Fruit fly (Drosophila melanogaster) whole organism, embryonic: ENCODE data around the gene RpL37A.

Experiments
- Atf3 ChIP-seq: fragments of 200-800 bp; sonication (Bioruptor generic); optimal IDR thresholded peaks from 3 replicates; lab custom pipeline; 2016; ENCODE audit warnings: missing biosample characterization, missing genetic modification characterization
- CG10321 ChIP-seq: fragments of 200-800 bp; sonication (Bioruptor generic); IDR thresholded peaks from 2 replicates; pipeline ENCODE4 v1.3.6; 2022; ENCODE audit warnings: missing biosample characterization, missing genetic modification characterization
- CG11560 ChIP-seq: fragments of 200-800 bp; sonication (Bioruptor generic); IDR thresholded peaks from 3 replicates; pipeline ENCODE4 v1.3.6; 2022; ENCODE audit warnings: missing biosample characterization, missing genetic modification characterization
- CG12744 ChIP-seq: fragments of 200-800 bp; sonication (Bioruptor generic); optimal IDR thresholded peaks from 2 replicates; lab custom pipeline; 2016; ENCODE audit warnings: missing biosample characterization, missing genetic modification characterization
- CG12942 ChIP-seq: fragments of 200-800 bp; sonication (Bioruptor generic); optimal IDR thresholded peaks from 3 replicates; lab custom pipeline; 2016; ENCODE audit warnings: missing biosample characterization, missing genetic modification characterization
- CG13296 ChIP-seq: fragments of 200-800 bp; sonication (Bioruptor generic); optimal IDR thresholded peaks from 3 replicates; lab custom pipeline; 2018; ENCODE audit warnings: missing biosample characterization, mild to moderate bottlenecking, missing genetic modification characterization
- CG14050 ChIP-seq: fragments of 200-800 bp; sonication (Bioruptor generic); IDR thresholded peaks from 3 replicates; pipeline ENCODE4 v1.3.6; 2022; ENCODE audit warnings: missing biosample characterization, missing genetic modification characterization
- CG14860 ChIP-seq: fragments of 200-800 bp; sonication (Bioruptor generic); IDR thresholded peaks from 3 replicates; pipeline ENCODE4 v1.3.6; 2022; ENCODE audit warnings: missing biosample characterization, missing genetic modification characterization; ENCODE audit not compliant: partially characterized antibody
- CG16815 ChIP-seq: fragments of 200-800 bp; sonication (Bioruptor generic); optimal IDR thresholded peaks from 3 replicates; lab custom pipeline; 2017; ENCODE audit warnings: missing biosample characterization, mild to moderate bottlenecking, missing genetic modification characterization
- CG17829 ChIP-seq: fragments of 200-800 bp; optimal IDR thresholded peaks from 2 replicates; lab custom pipeline; 2019; ENCODE audit warnings: missing biosample characterization, mild to moderate bottlenecking, missing genetic modification characterization, moderate library complexity
- CG18599 ChIP-seq: fragments of 200-800 bp; sonication (Bioruptor generic); optimal IDR thresholded peaks from 3 replicates; lab custom pipeline; 2017; ENCODE audit warnings: missing biosample characterization, missing genetic modification characterization, mild to moderate bottlenecking, moderate library complexity, missing genetic modification reagents
- CG18619 ChIP-seq: fragments of 200-800 bp; sonication (Bioruptor generic); optimal IDR thresholded peaks from 3 replicates; lab custom pipeline; 2017; ENCODE audit warnings: missing biosample characterization, mild to moderate bottlenecking, missing genetic modification characterization
- CG2120 ChIP-seq: fragments of 200-800 bp; sonication (Bioruptor generic); optimal IDR thresholded peaks from 3 replicates; lab custom pipeline; 2016; ENCODE audit warnings: missing biosample characterization, missing genetic modification characterization
- CG33213 ChIP-seq: fragments of 200-800 bp; sonication (Bioruptor generic); optimal IDR thresholded peaks from 3 replicates; lab custom pipeline; 2016; ENCODE audit warnings: missing biosample characterization, missing genetic modification characterization
- CG5953 ChIP-seq: fragments of 200-800 bp; sonication (Bioruptor generic); IDR thresholded peaks from 2 replicates; pipeline ENCODE4 v1.3.6; 2022; ENCODE audit warnings: missing biosample characterization, missing genetic modification characterization
- CG6654 ChIP-seq: fragments of 200-800 bp; sonication (Bioruptor generic); optimal IDR thresholded peaks from 2 replicates; lab custom pipeline; 2017; ENCODE audit warnings: missing biosample characterization, mild to moderate bottlenecking, missing genetic modification characterization
- CG6689 ChIP-seq: fragments of 200-800 bp; sonication (Bioruptor generic); IDR thresholded peaks from 2 replicates; pipeline ENCODE4 v1.3.6; 2022; ENCODE audit warnings: missing biosample characterization, missing genetic modification characterization
- Camta ChIP-seq: fragments of 200-800 bp; sonication (Bioruptor generic); optimal IDR thresholded peaks from 2 replicates; lab custom pipeline; 2016; ENCODE audit warnings: missing biosample characterization, missing genetic modification characterization
- Dll ChIP-seq: fragments of 200-800 bp; sonication (Bioruptor generic); IDR thresholded peaks from 4 replicates; pipeline ENCODE4 v1.3.6; 2022; ENCODE audit warnings: missing biosample characterization, missing genetic modification characterization; ENCODE audit not compliant: partially characterized antibody
- ERR ChIP-seq: fragments of 200-800 bp; sonication (Bioruptor generic); optimal IDR thresholded peaks from 2 replicates; lab custom pipeline; 2016; ENCODE audit warnings: missing biosample characterization, missing genetic modification characterization
- HmgZ ChIP-seq: fragments of 200-800 bp; sonication (Bioruptor generic); optimal IDR thresholded peaks from 2 replicates; lab custom pipeline; 2018; ENCODE audit warnings: missing biosample characterization, mild to moderate bottlenecking, missing genetic modification characterization
- Lpt ChIP-seq: fragments of >200 bp; optimal IDR thresholded peaks from 2 replicates; lab custom pipeline; 2018; ENCODE audit warnings: missing biosample characterization, missing genetic modification characterization
- MTF-1 ChIP-seq: fragments of 200-800 bp; sonication (Bioruptor generic); optimal IDR thresholded peaks from 2 replicates; lab custom pipeline; 2018; ENCODE audit warnings: missing biosample characterization, mild to moderate bottlenecking, missing genetic modification characterization, borderline replicate concordance
- Max ChIP-seq: fragments of 200-800 bp; sonication (Bioruptor generic); optimal IDR thresholded peaks from 2 replicates; lab custom pipeline; 2016; ENCODE audit warnings: missing biosample characterization, mild to moderate bottlenecking, missing genetic modification characterization
- NC2β ChIP-seq: fragments of 200-800 bp; sonication (Bioruptor generic); optimal IDR thresholded peaks from 2 replicates; lab custom pipeline; 2016; ENCODE audit warnings: missing biosample characterization, missing genetic modification characterization
- NK7.1 ChIP-seq: fragments of 200-800 bp; sonication (Bioruptor generic); optimal IDR thresholded peaks from 3 replicates; lab custom pipeline; 2016; ENCODE audit warnings: missing biosample characterization, missing genetic modification characterization
- Six4 ChIP-seq: fragments of 200-800 bp; sonication (Bioruptor generic); optimal IDR thresholded peaks from 2 replicates; lab custom pipeline; 2016; ENCODE audit warnings: missing biosample characterization, missing genetic modification characterization
- ac ChIP-seq: fragments of 200-800 bp; sonication (Bioruptor generic); optimal IDR thresholded peaks from 3 replicates; lab custom pipeline; 2017; ENCODE audit warnings: missing biosample characterization, mild to moderate bottlenecking, missing genetic modification characterization
- bab2 ChIP-seq: fragments of 200-800 bp; sonication (Bioruptor generic); optimal IDR thresholded peaks from 2 replicates; lab custom pipeline; 2016; ENCODE audit warnings: missing biosample characterization, missing genetic modification characterization
- bbx ChIP-seq: fragments of 200-800 bp; sonication (Bioruptor generic); IDR thresholded peaks from 2 replicates; pipeline ENCODE4 v1.3.6; 2022; ENCODE audit warnings: missing biosample characterization, missing genetic modification characterization; ENCODE audit not compliant: partially characterized antibody
- dysf ChIP-seq: fragments of 200-800 bp; sonication (Bioruptor generic); IDR thresholded peaks from 3 replicates; pipeline ENCODE4 v1.3.6; 2022; ENCODE audit warnings: missing biosample characterization, missing genetic modification characterization
- esg ChIP-seq: fragments of 200-800 bp; sonication (Bioruptor generic); conservative IDR thresholded peaks from 2 replicates; pipeline ENCODE4 v1.3.6; 2022; ENCODE audit warnings: missing biosample characterization, missing genetic modification characterization
- gfzf ChIP-seq: fragments of 200-800 bp; sonication (Bioruptor generic); optimal IDR thresholded peaks from 2 replicates; lab custom pipeline; 2016; ENCODE audit warnings: missing biosample characterization, mild to moderate bottlenecking, missing genetic modification characterization, moderate library complexity
- grau ChIP-seq: fragments of 200-800 bp; optimal IDR thresholded peaks from 3 replicates; lab custom pipeline; 2019; ENCODE audit warnings: missing biosample characterization, mild to moderate bottlenecking, missing genetic modification characterization, moderate library complexity
- inv ChIP-seq: fragments of 200-800 bp; sonication (Bioruptor generic); IDR thresholded peaks from 2 replicates; pipeline ENCODE4 v1.3.6; 2022; ENCODE audit warnings: missing biosample characterization, missing genetic modification characterization; ENCODE audit not compliant: partially characterized antibody
- kah ChIP-seq: fragments of 200-800 bp; sonication (Bioruptor generic); optimal IDR thresholded peaks from 2 replicates; lab custom pipeline; 2018; ENCODE audit warnings: missing biosample characterization, mild to moderate bottlenecking, missing genetic modification characterization
- kni ChIP-seq: fragments of 200-800 bp; sonication (Bioruptor generic); optimal IDR thresholded peaks from 3 replicates; lab custom pipeline; 2017; ENCODE audit warnings: mild to moderate bottlenecking, missing biosample characterization, missing genetic modification reagents, missing genetic modification characterization
- mld ChIP-seq: fragments of 200-800 bp; sonication (Bioruptor generic); IDR thresholded peaks from 3 replicates; pipeline ENCODE4 v1.3.6; 2022; ENCODE audit warnings: missing biosample characterization, missing genetic modification characterization; ENCODE audit not compliant: partially characterized antibody
- onecut ChIP-seq: fragments of 200-800 bp; sonication (Bioruptor generic); IDR thresholded peaks from 2 replicates; pipeline ENCODE4 v1.3.6; 2022; ENCODE audit warnings: missing biosample characterization, missing genetic modification characterization
- otp ChIP-seq: fragments of 200-800 bp; sonication (Bioruptor generic); IDR thresholded peaks from 3 replicates; pipeline ENCODE4, ENCODE4 v1.3.6; 2022; ENCODE audit warnings: missing biosample characterization, missing genetic modification characterization
- pros ChIP-seq: fragments of 200-800 bp; sonication (Bioruptor generic); optimal IDR thresholded peaks from 3 replicates; lab custom pipeline; 2019; ENCODE audit warnings: missing biosample characterization, mild to moderate bottlenecking, missing genetic modification characterization, moderate library complexity
- psq ChIP-seq: fragments of 200-800 bp; sonication (Bioruptor generic); optimal IDR thresholded peaks from 2 replicates; lab custom pipeline; 2017; ENCODE audit warnings: missing biosample characterization, missing genetic modification characterization
- run ChIP-seq: fragments of 200-800 bp; sonication (Bioruptor generic); optimal IDR thresholded peaks from 3 replicates; lab custom pipeline; 2018; ENCODE audit warnings: missing biosample characterization, mild to moderate bottlenecking, missing genetic modification characterization
- sd ChIP-seq: fragments of 200-800 bp; sonication (Bioruptor generic); optimal IDR thresholded peaks from 3 replicates; lab custom pipeline; 2018; ENCODE audit warnings: missing biosample characterization, mild to moderate bottlenecking, missing genetic modification characterization, moderate library complexity
- sens-2 ChIP-seq: fragments of 200-800 bp; sonication (Bioruptor generic); IDR thresholded peaks from 2 replicates; pipeline ENCODE4 v1.3.6; 2022; ENCODE audit warnings: missing biosample characterization, missing genetic modification characterization
- sim ChIP-seq: fragments of 200-800 bp; sonication (Bioruptor generic); IDR thresholded peaks from 2 replicates; pipeline ENCODE4 v1.3.6; 2022; ENCODE audit warnings: missing biosample characterization, missing genetic modification characterization
- so ChIP-seq: fragments of 200-800 bp; sonication (Bioruptor generic); IDR thresholded peaks from 3 replicates; pipeline ENCODE4 v1.3.6; 2022; ENCODE audit warnings: missing biosample characterization, missing genetic modification characterization
- sug ChIP-seq: fragments of 200-800 bp; optimal IDR thresholded peaks from 2 replicates; lab custom pipeline; 2019; ENCODE audit warnings: missing biosample characterization, mild to moderate bottlenecking, missing genetic modification characterization, moderate library complexity
- tap ChIP-seq: fragments of 200-800 bp; optimal IDR thresholded peaks from 3 replicates; lab custom pipeline; 2019; ENCODE audit warnings: missing biosample characterization, mild to moderate bottlenecking, missing genetic modification characterization, moderate library complexity
- tin ChIP-seq: fragments of 200-800 bp; sonication (Bioruptor generic); optimal IDR thresholded peaks from 3 replicates; lab custom pipeline; 2016; ENCODE audit warnings: missing biosample characterization, missing genetic modification characterization
- trh ChIP-seq: fragments of 200-800 bp; sonication (Bioruptor generic); optimal IDR thresholded peaks from 2 replicates; lab custom pipeline; 2016; ENCODE audit warnings: missing biosample characterization, missing genetic modification characterization
- unpg ChIP-seq: fragments of 200-800 bp; sonication (Bioruptor generic); optimal IDR thresholded peaks from 3 replicates; lab custom pipeline; 2018; ENCODE audit warnings: missing biosample characterization, mild to moderate bottlenecking, missing genetic modification characterization, moderate library complexity

RpL37A gene

dm6 chr2L:5042076-5042475, 28.7 kb upstream of the RpL37A start (continued):
- TF ChIP-seq CG13296: no peak
- TF ChIP-seq onecut: no peak
- no peak for TF ChIP-seq esg
- peak; percentile 4 for TF ChIP-seq HmgZ (tag; lab: Kevin White, UChicago)
- no peak for TF ChIP-seq inv (GFP tag; lab: Robert Waterston, UW)
- no peak for TF ChIP-seq CG14860
- no peak for TF ChIP-seq CG10321
- TF ChIP-seq sim (GFP tag; lab: Robert Waterston, UW): no peak
- peak; percentile 16 for TF ChIP-seq CG2120 (GFP tag; lab: Kevin White, UChicago)
- TF ChIP-seq CG12942 (GFP tag; lab: Kevin White, UChicago): no peak
- TF ChIP-seq run: no peak
- TF ChIP-seq Camta (GFP tag; lab: Kevin White, UChicago): no peak
- TF ChIP-seq tap (tag; lab: Kevin White, UChicago): no peak
- no peak for TF ChIP-seq Max (GFP tag; lab: Kevin White, UChicago)
- TF ChIP-seq grau (tag; lab: Kevin White, UChicago): peak; percentile 42
- TF ChIP-seq kah (GFP tag; lab: Kevin White, UChicago): no peak
- TF ChIP-seq Atf3 (GFP tag; lab: Kevin White, UChicago): no peak
- no peak for TF ChIP-seq CG33213 (GFP tag; lab: Kevin White, UChicago)
- no peak for TF ChIP-seq so (GFP tag; lab: Robert Waterston, UW)
- no peak for TF ChIP-seq CG6654
- TF ChIP-seq CG6689: 0 out of 2 replicates have a peak, but pooled peaks have one; percentile 32
- no peak for TF ChIP-seq Dll (GFP tag; lab: Robert Waterston, UW)
- no peak for TF ChIP-seq sug (tag; lab: Kevin White, UChicago)
- TF ChIP-seq NK7.1 (GFP tag; lab: Kevin White, UChicago): no peak
- TF ChIP-seq CG12744 (GFP tag; lab: Kevin White, UChicago): no peak
- TF ChIP-seq CG5953 (GFP tag; lab: Robert Waterston, UW): no peak
- TF ChIP-seq pros: no peak
- TF ChIP-seq sd (tag; lab: Kevin White, UChicago): no peak
- TF ChIP-seq Six4 (GFP tag; lab: Kevin White, UChicago): peak; percentile 13
- TF ChIP-seq kni (GFP tag; lab: Kevin White, UChicago): no peak
- no peak for TF ChIP-seq bab2 (GFP tag; lab: Kevin White, UChicago)
- peak; percentile 30 for TF ChIP-seq CG17829 (tag; lab: Kevin White, UChicago)
- TF ChIP-seq dysf (GFP tag; lab: Robert Waterston, UW): no peak
- no peak for TF ChIP-seq psq
- TF ChIP-seq trh (GFP tag; lab: Kevin White, UChicago): no peak
- TF ChIP-seq NC2β (GFP tag; lab: Kevin White, UChicago): no peak
- TF ChIP-seq CG18599 (GFP tag; lab: Kevin White, UChicago): peak; percentile 3
- TF ChIP-seq CG16815 (GFP tag; lab: Kevin White, UChicago): peak; percentile 5
- TF ChIP-seq ac: no peak
- TF ChIP-seq tin (GFP tag; lab: Kevin White, UChicago): no peak
- no peak for TF ChIP-seq ERR (GFP tag; lab: Kevin White, UChicago)
- TF ChIP-seq unpg: peak; percentile 48
- TF ChIP-seq gfzf (GFP tag; lab: Kevin White, UChicago): no peak
- no peak for TF ChIP-seq MTF-1 (GFP tag; lab: Kevin White, UChicago)
- TF ChIP-seq otp (GFP tag; lab: Robert Waterston, UW): no peak
- no peak for TF ChIP-seq sens-2 (GFP tag; lab: Robert Waterston, UW)
- no peak for TF ChIP-seq mld (GFP tag; lab: Robert Waterston, UW)
- TF ChIP-seq bbx (GFP tag; lab: Robert Waterston, UW): no peak
- TF ChIP-seq Lpt (GFP tag; lab: Kevin White, UChicago): no peak
- TF ChIP-seq CG14050 (GFP tag; lab: Robert Waterston, UW): no peak
- TF ChIP-seq CG11560: no peak
- no peak for TF ChIP-seq CG18619 (GFP tag; lab: Kevin White, UChicago)
